ENCODE assay signal across 2 fruit fly cellular contexts in the genomic region with DNA sequence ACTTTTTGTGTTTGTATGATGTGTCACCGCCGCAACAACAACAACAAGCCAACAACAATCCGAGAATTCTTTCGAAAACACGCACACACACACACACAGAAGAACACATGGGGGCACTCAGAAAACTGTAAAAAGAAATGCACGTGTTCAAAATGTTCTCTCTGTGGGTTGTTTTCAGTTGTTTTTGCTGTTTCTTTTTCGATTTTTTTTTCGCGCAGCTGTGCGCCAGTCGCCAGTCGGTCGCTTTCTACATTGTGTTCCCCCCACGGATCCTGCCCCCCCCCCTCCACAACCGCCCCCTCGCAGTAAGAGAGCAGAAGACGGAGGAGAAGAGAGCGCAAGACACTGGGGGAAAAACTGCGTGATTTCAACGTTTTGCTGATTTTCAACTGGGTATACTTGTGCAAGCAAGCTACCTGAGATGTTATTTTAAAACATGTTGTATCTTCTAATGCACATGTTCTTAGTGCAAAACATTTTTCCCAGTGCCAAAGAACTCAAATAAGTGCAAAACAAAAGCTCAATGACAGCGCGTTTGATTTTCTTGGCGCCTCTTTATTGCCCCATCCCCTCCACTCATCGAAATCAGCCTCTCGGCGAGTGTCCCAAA.
A peak's percentile ranks its signal among the peaks of the same experiment; 100 is the strongest.
TF ChIP-seq lines count a peak whose summit lies in the region.

No protein-coding gene starts in this region.

TF ChIP-seq in whole organism, embryonic, 481 proteins besides CTCF, POLR2A, EP300 and RAD21 (continued from another document and continues in another):
- TF ChIP-seq unpg (GFP tag; optimal IDR thresholded peaks at IDR 0.05; lab: Kevin White, UChicago) (peak; percentile 4), Myb (GFP tag; optimal IDR thresholded peaks at IDR 0.05; lab: Kevin White, UChicago) (no peak), al (GFP tag; IDR thresholded peaks at IDR 0.05; lab: Robert Waterston, UW) (peak; percentile 41; the same call in 1 of the 2 replicates), Xbp1 (GFP tag; optimal IDR thresholded peaks at IDR 0.05; lab: Kevin White, UChicago) (no peak), CG3065 (GFP tag; optimal IDR thresholded peaks at IDR 0.05; lab: Kevin White, UChicago) (no peak), HmgZ (tag; optimal IDR thresholded peaks at IDR 0.05; lab: Kevin White, UChicago) (no peak), en (GFP tag; optimal IDR thresholded peaks at IDR 0.05; lab: Kevin White, UChicago) (no peak), CG8924 (tag; optimal IDR thresholded peaks at IDR 0.05; lab: Kevin White, UChicago) (no peak), CG15696 (tag; optimal IDR thresholded peaks at IDR 0.05; lab: Kevin White, UChicago) (no peak), Usf (GFP tag; optimal IDR thresholded peaks at IDR 0.05; lab: Kevin White, UChicago) (no peak), btn (GFP tag; optimal IDR thresholded peaks at IDR 0.05; lab: Kevin White, UChicago) (no peak), CG17612 (GFP tag; IDR thresholded peaks at IDR 0.05; lab: Robert Waterston, UW) (peak; percentile 46; the same call in 1 of the 2 replicates), dmrt99B (tag; optimal IDR thresholded peaks at IDR 0.05; lab: Kevin White, UChicago) (peak; percentile 38), maf-S (GFP tag; optimal IDR thresholded peaks at IDR 0.05; lab: Kevin White, UChicago) (no peak), crp (GFP tag; optimal IDR thresholded peaks at IDR 0.05; lab: Kevin White, UChicago) (no peak), fd102C (GFP tag; optimal IDR thresholded peaks at IDR 0.05; lab: Kevin White, UChicago) (no peak), Spps (tag; optimal IDR thresholded peaks at IDR 0.05; lab: Kevin White, UChicago) (no peak), CG10565 (GFP tag; optimal IDR thresholded peaks at IDR 0.05; lab: Kevin White, UChicago) (no peak), CG7271 (tag; optimal IDR thresholded peaks at IDR 0.05; lab: Kevin White, UChicago) (no peak), CG14710 (tag; optimal IDR thresholded peaks at IDR 0.05; lab: Kevin White, UChicago) (no peak), Hsf (GFP tag; optimal IDR thresholded peaks at IDR 0.05; lab: Kevin White, UChicago) (no peak), CG1647 (GFP tag; optimal IDR thresholded peaks at IDR 0.05; lab: Kevin White, UChicago) (no peak), ara (GFP tag; IDR thresholded peaks at IDR 0.05; lab: Robert Waterston, UW) (no peak), NFAT (GFP tag; IDR thresholded peaks at IDR 0.05; lab: Robert Waterston, UW) (peak; percentile 72), CG12219 (GFP tag; optimal IDR thresholded peaks at IDR 0.05; lab: Kevin White, UChicago) (no peak), seq (GFP tag; IDR thresholded peaks at IDR 0.05; lab: Robert Waterston, UW) (peak; percentile 57; the same call in 1 of the 2 replicates), yki (optimal IDR thresholded peaks at IDR 0.05; lab: Kevin White, UChicago) (no peak), ash1 (GFP tag; optimal IDR thresholded peaks at IDR 0.05; lab: Kevin White, UChicago) (no peak), CG6791 (GFP tag; IDR thresholded peaks at IDR 0.05; lab: Robert Waterston, UW; ENCODE audit: partially characterized antibody) (no peak), Camta (GFP tag; optimal IDR thresholded peaks at IDR 0.05; lab: Kevin White, UChicago) (no peak), B-H1 (GFP tag; IDR thresholded peaks at IDR 0.05; lab: Robert Waterston, UW) (no peak; the same call in 1 of the 3 replicates), CG15073 (GFP tag; optimal IDR thresholded peaks at IDR 0.05; lab: Kevin White, UChicago) (no peak), Deaf1 (tag; optimal IDR thresholded peaks at IDR 0.05; lab: Kevin White, UChicago) (no peak), ab (GFP tag; optimal IDR thresholded peaks at IDR 0.05; lab: Kevin White, UChicago) (no peak), oc (tag; optimal IDR thresholded peaks at IDR 0.05; lab: Kevin White, UChicago) (no peak), kay (GFP tag; optimal IDR thresholded peaks at IDR 0.05; lab: Kevin White, UChicago) (no peak), lilli (GFP tag; optimal IDR thresholded peaks at IDR 0.05; lab: Kevin White, UChicago) (no peak), ro (GFP tag; IDR thresholded peaks at IDR 0.05; lab: Robert Waterston, UW) (no peak), CG34376 (GFP tag; optimal IDR thresholded peaks at IDR 0.05; lab: Kevin White, UChicago) (no peak), Blimp-1 (GFP tag; optimal IDR thresholded peaks at IDR 0.05; lab: Kevin White, UChicago) (peak; percentile 0), grn (GFP tag; optimal IDR thresholded peaks at IDR 0.05; lab: Kevin White, UChicago) (no peak), run (tag; optimal IDR thresholded peaks at IDR 0.05; lab: Kevin White, UChicago) (no peak), Side (GFP tag; optimal IDR thresholded peaks at IDR 0.05; lab: Kevin White, UChicago) (no peak), CG10431 (GFP tag; optimal IDR thresholded peaks at IDR 0.05; lab: Kevin White, UChicago) (no peak), Lhr (GFP tag; optimal IDR thresholded peaks at IDR 0.05; lab: Kevin White, UChicago) (no peak), CG12299 (tag; optimal IDR thresholded peaks at IDR 0.05; lab: Kevin White, UChicago) (no peak), CG32772 (GFP tag; IDR thresholded peaks at IDR 0.05; lab: Robert Waterston, UW) (peak; percentile 38), Dfd (GFP tag; optimal IDR thresholded peaks at IDR 0.05; lab: Kevin White, UChicago) (no peak), Atf-2 (GFP tag; optimal IDR thresholded peaks at IDR 0.05; lab: Kevin White, UChicago) (no peak), Ptx1 (GFP tag; IDR thresholded peaks at IDR 0.05; lab: Robert Waterston, UW) (peak; percentile 75), insv (GFP tag; optimal IDR thresholded peaks at IDR 0.05; lab: Kevin White, UChicago) (no peak), Ada2b (GFP tag; IDR thresholded peaks at IDR 0.05; lab: Robert Waterston, UW) (peak; percentile 69), CG17328 (GFP tag; IDR thresholded peaks at IDR 0.05; lab: Robert Waterston, UW) (no peak), ham (GFP tag; IDR thresholded peaks at IDR 0.05; lab: Robert Waterston, UW) (no peak), Dll (GFP tag; IDR thresholded peaks at IDR 0.05; lab: Robert Waterston, UW; ENCODE audit: partially characterized antibody) (no peak), chinmo (GFP tag; IDR thresholded peaks at IDR 0.05; lab: Robert Waterston, UW; ENCODE audit: partially characterized antibody) (0 out of 4 replicates have a peak, but pooled peaks have one; percentile 48), Adf1 (GFP tag; IDR thresholded peaks at IDR 0.05; lab: Robert Waterston, UW) (no peak), Poxn (GFP tag; IDR thresholded peaks at IDR 0.05; lab: Robert Waterston, UW) (no peak), gcm2 (GFP tag; optimal IDR thresholded peaks at IDR 0.05; lab: Kevin White, UChicago) (no peak), CG10366 (GFP tag; IDR thresholded peaks at IDR 0.05; lab: Robert Waterston, UW) (no peak), Asciz (GFP tag; optimal IDR thresholded peaks at IDR 0.05; lab: Kevin White, UChicago) (peak; percentile 16), Hr39 (optimal IDR thresholded peaks at IDR 0.05; lab: Kevin White, UChicago) (no peak), Ets97D (GFP tag; optimal IDR thresholded peaks at IDR 0.05; lab: Kevin White, UChicago) (no peak), Rfx (GFP tag; IDR thresholded peaks at IDR 0.05; lab: Robert Waterston, UW) (peak; percentile 86), kah (GFP tag; optimal IDR thresholded peaks at IDR 0.05; lab: Kevin White, UChicago) (no peak)

TF ChIP-seq in whole organism, prepupa, 60 proteins besides CTCF, POLR2A, EP300 and RAD21 (continued from another document):
- TF ChIP-seq dac (GFP tag; optimal IDR thresholded peaks at IDR 0.05; lab: Kevin White, UChicago) (peak; percentile 31), CG10669 (GFP tag; optimal IDR thresholded peaks at IDR 0.05; lab: Kevin White, UChicago) (peak; percentile 28), CG6854 (GFP tag; optimal IDR thresholded peaks at IDR 0.05; lab: Kevin White, UChicago) (peak; percentile 42), achi (GFP tag; optimal IDR thresholded peaks at IDR 0.05; lab: Kevin White, UChicago) (peak; percentile 41), Smox (GFP tag; optimal IDR thresholded peaks at IDR 0.05; lab: Kevin White, UChicago) (peak; percentile 36), topi (GFP tag; optimal IDR thresholded peaks at IDR 0.05; lab: Kevin White, UChicago) (peak; percentile 48), CG15336 (GFP tag; IDR thresholded peaks at IDR 0.05; lab: Robert Waterston, UW) (peak; percentile 77), Hr39 (GFP tag; optimal IDR thresholded peaks at IDR 0.05; lab: Kevin White, UChicago) (peak; percentile 61), Blimp-1 (GFP tag; optimal IDR thresholded peaks at IDR 0.05; lab: Kevin White, UChicago) (no peak), lz (GFP tag; optimal IDR thresholded peaks at IDR 0.05; lab: Kevin White, UChicago) (peak; percentile 48)
TF ChIP-seq in whole organism, prepupa: peak in this region for 42.
